ENCODE assay signal across 3 fruit fly cellular contexts in genomic region chrX:9729013-9730002, dm6.
TF ChIP-seq lines count a peak whose summit lies in the region.

TSS of gene Sp1 (plus strand) at chrX:9729648.

- no peak for TF ChIP-seq CTCF in whole organism, embryonic (GFP tag; optimal IDR thresholded peaks at IDR 0.05; lab: Kevin White, UChicago)

TF ChIP-seq in whole organism, 6 proteins besides CTCF, POLR2A, EP300 and RAD21:
- peak; percentile 66 for TF ChIP-seq CG8478 (optimal IDR thresholded peaks at IDR 0.05; lab: Kevin White, UChicago)
- no peak for TF ChIP-seq pan (optimal IDR thresholded peaks at IDR 0.05; lab: Kevin White, UChicago)
- TF ChIP-seq Dll (optimal IDR thresholded peaks at IDR 0.05; lab: Kevin White, UChicago) = peak; percentile 67
- no peak for TF ChIP-seq psq (optimal IDR thresholded peaks at IDR 0.05; lab: Kevin White, UChicago)
- TF ChIP-seq usp (GFP tag; optimal IDR thresholded peaks at IDR 0.05; lab: Kevin White, UChicago) = no peak

TF ChIP-seq in whole organism, embryonic, 481 proteins besides CTCF, POLR2A, EP300 and RAD21 (continues in another document):
- TF ChIP-seq bigmax (GFP tag; optimal IDR thresholded peaks at IDR 0.05; lab: Kevin White, UChicago) (peak; percentile 84), Hey (tag; optimal IDR thresholded peaks at IDR 0.05; lab: Kevin White, UChicago) (peak; percentile 36), CG1832 (GFP tag; optimal IDR thresholded peaks at IDR 0.05; lab: Kevin White, UChicago) (peak; percentile 91), Xrp1 (GFP tag; IDR thresholded peaks at IDR 0.05; lab: Robert Waterston, UW) (0 out of 2 replicates have a peak, but pooled peaks have one; percentile 18), zen (tag; optimal IDR thresholded peaks at IDR 0.05; lab: Kevin White, UChicago) (peak; percentile 4), gem (tag; optimal IDR thresholded peaks at IDR 0.05; lab: Kevin White, UChicago) (peak; percentile 12), chinmo (GFP tag; IDR thresholded peaks at IDR 0.05; lab: Robert Waterston, UW; ENCODE audit: partially characterized antibody) (0 out of 4 replicates have a peak, but pooled peaks have one; percentile 53), sens (GFP tag; lab: Kevin White, UChicago) (peak; percentile 85), CG34376 (GFP tag; optimal IDR thresholded peaks at IDR 0.05; lab: Kevin White, UChicago) (no peak), CG10565 (GFP tag; optimal IDR thresholded peaks at IDR 0.05; lab: Kevin White, UChicago) (no peak), HLHmδ (GFP tag; optimal IDR thresholded peaks at IDR 0.05; lab: Kevin White, UChicago) (peak; percentile 59), sc (optimal IDR thresholded peaks at IDR 0.05; lab: Kevin White, UChicago) (no peak), sc (GFP tag; optimal IDR thresholded peaks at IDR 0.05; lab: Kevin White, UChicago) (no peak), CG11695 (GFP tag; IDR thresholded peaks at IDR 0.05; lab: Robert Waterston, UW) (no peak), abd-A (tag; optimal IDR thresholded peaks at IDR 0.05; lab: Kevin White, UChicago) (peak; percentile 48), CG8924 (tag; optimal IDR thresholded peaks at IDR 0.05; lab: Kevin White, UChicago) (peak; percentile 14), Oaz (GFP tag; IDR thresholded peaks at IDR 0.05; lab: Robert Waterston, UW) (no peak), bab2 (GFP tag; optimal IDR thresholded peaks at IDR 0.05; lab: Kevin White, UChicago) (peak; percentile 0), CG13287 (GFP tag; IDR thresholded peaks at IDR 0.05; lab: Robert Waterston, UW; ENCODE audit: partially characterized antibody) (0 out of 2 replicates have a peak, but pooled peaks have one; percentile 8), CG6175 (GFP tag; IDR thresholded peaks at IDR 0.05; lab: Robert Waterston, UW) (no peak), fd102C (GFP tag; optimal IDR thresholded peaks at IDR 0.05; lab: Kevin White, UChicago) (peak; percentile 82), esg (GFP tag; conservative IDR thresholded peaks at IDR 0.05; lab: Robert Waterston, UW) (no peak), bbx (GFP tag; IDR thresholded peaks at IDR 0.05; lab: Robert Waterston, UW; ENCODE audit: partially characterized antibody) (no peak), Jarid2 (GFP tag; optimal IDR thresholded peaks at IDR 0.05; lab: Kevin White, UChicago) (peak; percentile 64), dpn (GFP tag; optimal IDR thresholded peaks at IDR 0.05; lab: Kevin White, UChicago) (no peak), Adf1 (GFP tag; IDR thresholded peaks at IDR 0.05; lab: Robert Waterston, UW) (peak; percentile 96), sr (GFP tag; IDR thresholded peaks at IDR 0.05; lab: Robert Waterston, UW) (no peak), Nf-YC (tag; optimal IDR thresholded peaks at IDR 0.05; lab: Kevin White, UChicago) (peak; percentile 98), CG14710 (tag; optimal IDR thresholded peaks at IDR 0.05; lab: Kevin White, UChicago) (peak; percentile 22), CG4360 (GFP tag; IDR thresholded peaks at IDR 0.05; lab: Robert Waterston, UW) (peak; percentile 87), CG15696 (tag; optimal IDR thresholded peaks at IDR 0.05; lab: Kevin White, UChicago) (peak; percentile 58), Deaf1 (tag; optimal IDR thresholded peaks at IDR 0.05; lab: Kevin White, UChicago) (peak; percentile 38), CG10321 (GFP tag; IDR thresholded peaks at IDR 0.05; lab: Robert Waterston, UW) (peak; percentile 94), fu2 (GFP tag; optimal IDR thresholded peaks at IDR 0.05; lab: Kevin White, UChicago) (no peak), Nf-YA (GFP tag; IDR thresholded peaks at IDR 0.05; lab: Robert Waterston, UW) (peak; percentile 76), seq (GFP tag; IDR thresholded peaks at IDR 0.05; lab: Robert Waterston, UW) (peak; percentile 58; the same call in 1 of the 2 replicates), CG9727 (GFP tag; optimal IDR thresholded peaks at IDR 0.05; lab: Kevin White, UChicago) (peak; percentile 53), ap (GFP tag; IDR thresholded peaks at IDR 0.05; lab: Robert Waterston, UW) (no peak), dmrt11E (tag; optimal IDR thresholded peaks at IDR 0.05; lab: Kevin White, UChicago) (peak; percentile 12), ac (GFP tag; optimal IDR thresholded peaks at IDR 0.05; lab: Kevin White, UChicago) (peak; percentile 20), CG1529 (GFP tag; optimal IDR thresholded peaks at IDR 0.05; lab: Kevin White, UChicago) (no peak), CoRest (tag; optimal IDR thresholded peaks at IDR 0.05; lab: Kevin White, UChicago) (peak; percentile 55), CG2202 (tag; optimal IDR thresholded peaks at IDR 0.05; lab: Kevin White, UChicago) (peak; percentile 10)

TF ChIP-seq in whole organism, prepupa, 60 proteins besides CTCF, POLR2A, EP300 and RAD21:
- peak; percentile 34; the same call in 1 of the 3 replicates for TF ChIP-seq CG6163 (GFP tag; IDR thresholded peaks at IDR 0.05; lab: Robert Waterston, UW)
- no peak for TF ChIP-seq Smox (GFP tag; optimal IDR thresholded peaks at IDR 0.05; lab: Kevin White, UChicago)
- peak in 1 of 2 experiments; percentile 4 for TF ChIP-seq ss (GFP tag; optimal IDR thresholded peaks at IDR 0.05; lab: Kevin White, UChicago)
TF ChIP-seq in whole organism, prepupa: peak in this region for 2.
